Worm (Caenorhabditis elegans) whole organism, L1 larva: ENCODE measurements around the gene F07E5.12.

ENCODE experiments used
- C16A3.4 ChIP-seq: fragments of 150-350 bp; optimal IDR thresholded peaks from 2 replicates; lab custom pipeline; 2014; ENCODE audit warnings: missing biosample characterization, missing genetic modification characterization
- aha-1 ChIP-seq: fragments of 150-350 bp; optimal IDR thresholded peaks from 2 replicates; lab custom pipeline; 2014; ENCODE audit warnings: missing biosample characterization, missing genetic modification characterization
- alr-1 ChIP-seq: fragments of 200-800 bp; sonication (Bioruptor generic); optimal IDR thresholded peaks from 2 replicates; lab custom pipeline; 2018; ENCODE audit warnings: borderline replicate concordance, mild to moderate bottlenecking, missing genetic modification characterization, missing compliant biosample characterization
- ama-1 ChIP-seq: fragments of 150-350 bp; optimal IDR thresholded peaks from 2 replicates; lab custom pipeline; 2014
- ceh-63 ChIP-seq: fragments of 200-800 bp; sonication (Bioruptor generic); optimal IDR thresholded peaks from 2 replicates; lab custom pipeline; 2018; ENCODE audit warnings: mild to moderate bottlenecking, missing genetic modification characterization, missing compliant biosample characterization
- ceh-88 ChIP-seq: fragments of 200-800 bp; sonication (Bioruptor generic); IDR thresholded peaks from 2 replicates; pipeline ENCODE4 v1.3.6; 2022; ENCODE audit warnings: missing genetic modification characterization, missing compliant biosample characterization
- ces-1 ChIP-seq: fragments of 150-350 bp; optimal IDR thresholded peaks from 2 replicates; lab custom pipeline; 2014; ENCODE audit warnings: missing biosample characterization, missing genetic modification reagents, missing genetic modification characterization
- dsc-1 ChIP-seq: sonication (generic microtip); optimal IDR thresholded peaks from 2 replicates; lab custom pipeline; 2016; ENCODE audit warnings: mild to moderate bottlenecking, missing genetic modification characterization, missing compliant biosample characterization
- efl-1 ChIP-seq, 4 experiments: fragments of 150-350 bp; optimal IDR thresholded peaks in 3 of 4; peaks in 1 of 4; 1 replicate in 1 of 4; 2 replicates in 3 of 4; lab custom pipeline; 2014; ENCODE audit warnings: missing biosample characterization in 2 of 4, missing genetic modification characterization in 2 of 4, missing genetic modification reagents in 2 of 4
- egl-27 ChIP-seq, 2 experiments: fragments of 150-350 bp in 1 of 2; sonication (generic microtip); optimal IDR thresholded peaks; 3 replicates each; lab custom pipeline; 2017 to 2018; ENCODE audit warnings: missing biosample characterization in 2 of 2, missing genetic modification characterization in 2 of 2, missing genetic modification reagents in 2 of 2
- elt-2 ChIP-seq: sonication (generic microtip); optimal IDR thresholded peaks from 2 replicates; lab custom pipeline; 2016; ENCODE audit warnings: missing genetic modification characterization, mild to moderate bottlenecking, inconsistent platforms, missing compliant biosample characterization, missing genetic modification reagents
- ets-5 ChIP-seq: fragments of 200-800 bp; sonication (Bioruptor generic); IDR thresholded peaks from 2 replicates; pipeline ENCODE4 v1.3.6; 2022; ENCODE audit warnings: missing genetic modification characterization, missing compliant biosample characterization
- fkh-10 ChIP-seq: sonication (generic microtip); optimal IDR thresholded peaks from 2 replicates; lab custom pipeline; 2017; ENCODE audit warnings: missing biosample characterization, missing genetic modification reagents, missing genetic modification characterization
- fkh-4 ChIP-seq: sonication (generic microtip); optimal IDR thresholded peaks from 2 replicates; lab custom pipeline; 2016; ENCODE audit warnings: missing compliant biosample characterization, missing genetic modification characterization, borderline replicate concordance
- hlh-17 ChIP-seq: fragments of 200-800 bp; sonication (Bioruptor generic); optimal IDR thresholded peaks from 2 replicates; lab custom pipeline; 2018; ENCODE audit warnings: missing genetic modification characterization, mild to moderate bottlenecking, missing compliant biosample characterization, moderate library complexity, borderline replicate concordance
- hpl-2 ChIP-seq: fragments of 150-350 bp; optimal IDR thresholded peaks from 2 replicates; lab custom pipeline; 2014; ENCODE audit warnings: missing biosample characterization, missing genetic modification reagents, missing genetic modification characterization
- irx-1 ChIP-seq: sonication (generic microtip); optimal IDR thresholded peaks from 2 replicates; lab custom pipeline; 2016; ENCODE audit warnings: missing genetic modification characterization, missing compliant biosample characterization
- isw-1 ChIP-seq: fragments of 200-800 bp; sonication (Bioruptor generic); IDR thresholded peaks from 2 replicates; pipeline ENCODE4 v1.3.6; 2022; ENCODE audit warnings: missing genetic modification characterization, missing compliant biosample characterization
- lin-13 ChIP-seq: fragments of 150-350 bp; optimal IDR thresholded peaks from 2 replicates; lab custom pipeline; 2014; ENCODE audit warnings: missing biosample characterization, missing genetic modification reagents, missing genetic modification characterization
- lin-15B ChIP-seq: fragments of 150-350 bp; sonication (generic microtip); optimal IDR thresholded peaks from 3 replicates; lab custom pipeline; 2014; ENCODE audit warnings: missing biosample characterization, missing genetic modification characterization
- lin-39 ChIP-seq: fragments of 150-350 bp; optimal IDR thresholded peaks from 2 replicates; lab custom pipeline; 2014; ENCODE audit warnings: missing biosample characterization, missing genetic modification reagents, missing genetic modification characterization
- mab-9 ChIP-seq: fragments of 200-800 bp; sonication (Bioruptor generic); IDR thresholded peaks from 2 replicates; pipeline ENCODE4 v1.3.6; 2022; ENCODE audit warnings: missing genetic modification reagents, missing genetic modification characterization, missing compliant biosample characterization
- mdl-1 ChIP-seq, 2 experiments: fragments of 150-350 bp; optimal IDR thresholded peaks; 2 replicates each; lab custom pipeline; 2014 to 2017; ENCODE audit warnings: missing biosample characterization in 2 of 2, missing genetic modification characterization in 2 of 2, inconsistent platforms in 1 of 2
- mef-2 ChIP-seq: fragments of 150-350 bp; optimal IDR thresholded peaks from 2 replicates; lab custom pipeline; 2014; ENCODE audit warnings: missing biosample characterization, missing genetic modification characterization
- mep-1 ChIP-seq: fragments of 150-350 bp; optimal IDR thresholded peaks from 2 replicates; lab custom pipeline; 2014; ENCODE audit warnings: missing biosample characterization, missing genetic modification characterization
- nhr-11 ChIP-seq: fragments of 150-350 bp; optimal IDR thresholded peaks from 2 replicates; lab custom pipeline; 2014; ENCODE audit warnings: missing biosample characterization, missing genetic modification characterization
- nhr-12 ChIP-seq: sonication (generic microtip); optimal IDR thresholded peaks from 2 replicates; lab custom pipeline; 2017; ENCODE audit warnings: missing biosample characterization, missing genetic modification characterization
- nhr-237 ChIP-seq: fragments of 150-350 bp; optimal IDR thresholded peaks from 2 replicates; lab custom pipeline; 2014; ENCODE audit warnings: missing biosample characterization, missing genetic modification characterization
- nhr-47 ChIP-seq: sonication (generic microtip); optimal IDR thresholded peaks from 2 replicates; lab custom pipeline; 2016; ENCODE audit warnings: mild to moderate bottlenecking, missing genetic modification characterization, moderate library complexity, missing compliant biosample characterization
- nhr-76 ChIP-seq: sonication (generic microtip); optimal IDR thresholded peaks from 2 replicates; lab custom pipeline; 2017; ENCODE audit warnings: missing biosample characterization, missing genetic modification characterization
- rnt-1 ChIP-seq: sonication (generic microtip); optimal IDR thresholded peaks from 2 replicates; lab custom pipeline; 2016; ENCODE audit warnings: mild to moderate bottlenecking, missing genetic modification characterization, moderate library complexity, missing compliant biosample characterization
- snpc-4 ChIP-seq: fragments of 150-350 bp; optimal IDR thresholded peaks from 2 replicates; lab custom pipeline; 2014; ENCODE audit warnings: missing biosample characterization, missing genetic modification characterization
- sox-4 ChIP-seq: sonication (generic microtip); optimal IDR thresholded peaks from 2 replicates; lab custom pipeline; 2016; ENCODE audit warnings: missing genetic modification characterization, missing compliant biosample characterization
- sptf-1 ChIP-seq: fragments of 150-350 bp; optimal IDR thresholded peaks from 2 replicates; lab custom pipeline; 2014; ENCODE audit warnings: missing biosample characterization, missing genetic modification characterization
- swsn-7 ChIP-seq: sonication (generic microtip); optimal IDR thresholded peaks from 2 replicates; lab custom pipeline; 2016; ENCODE audit warnings: missing genetic modification characterization, missing compliant biosample characterization
- unc-30 ChIP-seq: sonication (generic microtip); optimal IDR thresholded peaks from 2 replicates; lab custom pipeline; 2017; ENCODE audit warnings: missing biosample characterization, missing genetic modification characterization
- unc-86 ChIP-seq: sonication (generic microtip); optimal IDR thresholded peaks from 2 replicates; lab custom pipeline; 2016; ENCODE audit warnings: missing genetic modification characterization, missing compliant biosample characterization
- unc-98 ChIP-seq: fragments of 200-800 bp; sonication (Bioruptor generic); IDR thresholded peaks from 2 replicates; pipeline ENCODE4 v1.3.6; 2022; ENCODE audit warnings: missing genetic modification characterization, missing compliant biosample characterization
- xbp-1 ChIP-seq: sonication (generic microtip); optimal IDR thresholded peaks from 2 replicates; lab custom pipeline; 2016; ENCODE audit warnings: missing genetic modification characterization, missing compliant biosample characterization

F07E5.12 gene

ce11 chrII:2076467-2076866 is 8.7 kb downstream of the F07E5.12 start:
- TF ChIP-seq C16A3.4 = no peak
- no peak for TF ChIP-seq nhr-12 (tag; lab: Kevin White, UChicago)
- TF ChIP-seq egl-27 (tag; optimal IDR thresholded peaks at IDR 0.05; lab: Kevin White, UChicago) = no peak
- no peak for TF ChIP-seq snpc-4 (tag; lab: Kevin White, UChicago)
- TF ChIP-seq xbp-1 (tag; lab: Kevin White, UChicago) = no peak
- TF ChIP-seq unc-98 (GFP tag; lab: Robert Waterston, UW) = no peak
- TF ChIP-seq unc-86 (tag; lab: Kevin White, UChicago) = no peak
- TF ChIP-seq swsn-7 (tag; lab: Kevin White, UChicago) = no peak
- no peak for TF ChIP-seq dsc-1 (tag; lab: Kevin White, UChicago)
- TF ChIP-seq mep-1 (tag; lab: Kevin White, UChicago) = no peak
- no peak for TF ChIP-seq unc-30 (tag; lab: Kevin White, UChicago)
- no peak for TF ChIP-seq fkh-10 (GFP tag; lab: Kevin White, UChicago)
- TF ChIP-seq lin-39 (tag; lab: Kevin White, UChicago) = no peak
- TF ChIP-seq mab-9 (GFP tag; lab: Robert Waterston, UW) = no peak
- no peak for TF ChIP-seq mef-2
- no peak for TF ChIP-seq nhr-76 (tag; lab: Kevin White, UChicago)

- TF ChIP-seq dsc-1 (tag; lab: Kevin White, UChicago) (no peak), efl-1 (optimal IDR thresholded peaks at IDR 0.05; lab: Kevin White, UChicago) (no peak), efl-1 (GFP tag; optimal IDR thresholded peaks at IDR 0.05 in 1 of 2; lab: Kevin White, UChicago) (peak in 1 of 2 experiments; percentile 9)
These were observed 12.7 kb downstream of the F07E5.12 start, which contains the start of gene F07E5.9 for ce11 chrII:2080425-2080824. Gene F07E5.9 (minus strand): TSS chrII:2080525.

DNA sequence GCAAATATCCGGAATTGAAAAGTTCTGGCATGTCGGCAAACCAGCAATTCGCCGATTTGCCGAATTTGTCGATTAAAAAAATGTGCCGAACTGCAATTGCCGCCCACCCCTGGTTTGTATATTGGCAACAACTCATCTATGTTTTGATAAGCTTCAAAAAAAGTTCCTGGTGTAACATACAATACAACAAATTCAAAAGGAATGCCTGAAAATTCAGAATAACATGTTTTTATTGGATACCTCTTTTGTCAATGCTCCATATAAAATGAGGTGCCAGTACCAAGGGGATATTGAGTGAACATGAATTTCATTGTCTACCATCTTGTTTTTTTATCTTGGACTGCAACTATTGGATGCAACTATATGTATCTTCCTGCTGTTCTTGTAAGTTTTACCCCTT is 13.5 kb downstream of the F07E5.12 start, which contains the start of gene T16A1.4:
Gene T16A1.4 (plus strand): TSS at position 301 of the 400 bp plus-strand sequence.
- TF ChIP-seq alr-1 (tag; lab: Kevin White, UChicago) (no peak), sptf-1 (tag; lab: Kevin White, UChicago) (no peak), lin-13 (GFP tag; lab: Kevin White, UChicago) (no peak), hpl-2 (GFP tag; lab: Kevin White, UChicago) (no peak), nhr-12 (tag; lab: Kevin White, UChicago) (no peak), snpc-4 (tag; lab: Kevin White, UChicago) (no peak), isw-1 (GFP tag; lab: Robert Waterston, UW) (no peak), lin-15B (tag; lab: Kevin White, UChicago) (no peak), nhr-237 (tag; lab: Kevin White, UChicago) (no peak), aha-1 (tag; lab: Kevin White, UChicago) (no peak), ama-1 (no peak), hlh-17 (GFP tag; lab: Kevin White, UChicago) (no peak), unc-98 (GFP tag; lab: Robert Waterston, UW) (no peak), dsc-1 (tag; lab: Kevin White, UChicago) (no peak), unc-86 (tag; lab: Kevin White, UChicago) (no peak), mdl-1 (tag; optimal IDR thresholded peaks at IDR 0.05; lab: Kevin White, UChicago) (no peak), egl-27 (tag; optimal IDR thresholded peaks at IDR 0.05; lab: Kevin White, UChicago) (no peak), sox-4 (no peak)

DNA sequence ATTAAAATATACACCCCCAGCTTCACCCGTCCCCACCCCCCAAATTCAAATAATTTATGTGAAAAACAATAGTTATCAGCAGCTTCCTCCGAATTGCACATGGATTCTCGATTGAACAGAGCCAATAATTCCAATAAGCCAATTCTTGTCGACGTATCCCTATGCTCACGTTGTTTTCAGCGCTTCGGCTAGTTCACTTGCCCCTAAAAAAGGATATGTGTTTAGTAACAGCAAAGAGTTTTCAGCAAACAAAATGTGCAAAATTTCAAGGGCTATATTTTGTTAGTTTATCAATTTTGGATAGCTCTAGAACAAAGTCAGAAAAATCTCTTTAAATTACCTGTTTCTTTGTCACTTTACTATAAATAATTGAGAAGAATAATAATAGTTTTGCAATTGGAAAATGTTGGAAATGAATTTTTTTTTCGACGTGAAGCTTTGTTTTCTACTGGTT is 16.0 kb downstream of the F07E5.12 start, which contains the start of the genes T16A1.5 and fbxc-49:
Gene T16A1.5 (minus strand): TSS at position 101 of the 454 bp plus-strand sequence.
Gene fbxc-49 (plus strand): TSS at position 404 of the 454 bp plus-strand sequence.
- no peak for TF ChIP-seq ceh-88 (GFP tag; lab: Robert Waterston, UW)
- TF ChIP-seq mdl-1 (tag; optimal IDR thresholded peaks at IDR 0.05; lab: Kevin White, UChicago) = no peak
- TF ChIP-seq nhr-47 (tag; lab: Kevin White, UChicago) = no peak
- TF ChIP-seq swsn-7 (tag; lab: Kevin White, UChicago) = no peak
- no peak for TF ChIP-seq elt-2 (tag; lab: Kevin White, UChicago)
- no peak for TF ChIP-seq sox-4
- no peak for TF ChIP-seq unc-30 (tag; lab: Kevin White, UChicago)
- no peak for TF ChIP-seq ces-1 (GFP tag; lab: Kevin White, UChicago)
- TF ChIP-seq hpl-2 (GFP tag; lab: Kevin White, UChicago) = no peak
- TF ChIP-seq fkh-4 (tag; lab: Kevin White, UChicago) = no peak
- TF ChIP-seq rnt-1 = no peak
- TF ChIP-seq ceh-63 (GFP tag; lab: Kevin White, UChicago) = no peak
- TF ChIP-seq isw-1 (GFP tag; lab: Robert Waterston, UW) = no peak
- TF ChIP-seq irx-1 (tag; lab: Kevin White, UChicago) = no peak
- TF ChIP-seq ets-5 = no peak
- no peak for TF ChIP-seq nhr-11 (tag; lab: Kevin White, UChicago)
